Fruit fly (Drosophila melanogaster) whole organism, embryonic: ENCODE results near the gene CG14153.
A peak's percentile ranks its signal among the peaks of the same experiment; 100 is the strongest.

Experiments used
- Atf6 ChIP-seq: fragments of 200-800 bp; sonication (Bioruptor generic); IDR thresholded peaks from 2 replicates; pipeline ENCODE4 v1.3.6; 2022; ENCODE audit warnings: missing biosample characterization, missing genetic modification characterization
- B-H2 ChIP-seq: fragments of 200-800 bp; sonication (Bioruptor generic); optimal IDR thresholded peaks from 2 replicates; lab custom pipeline; 2018; ENCODE audit warnings: missing biosample characterization, mild to moderate bottlenecking, missing genetic modification characterization
- CG13296 ChIP-seq: fragments of 200-800 bp; sonication (Bioruptor generic); optimal IDR thresholded peaks from 3 replicates; lab custom pipeline; 2018; ENCODE audit warnings: missing biosample characterization, mild to moderate bottlenecking, missing genetic modification characterization
- CG2678 ChIP-seq: fragments of 200-800 bp; sonication (Bioruptor generic); optimal IDR thresholded peaks from 3 replicates; lab custom pipeline; 2019; ENCODE audit warnings: missing biosample characterization, mild to moderate bottlenecking, missing genetic modification characterization, moderate library complexity
- CG2712 ChIP-seq: fragments of 200-800 bp; optimal IDR thresholded peaks from 3 replicates; lab custom pipeline; 2019; ENCODE audit warnings: missing biosample characterization, mild to moderate bottlenecking, missing genetic modification characterization, moderate library complexity
- CG3065 ChIP-seq: fragments of 200-800 bp; sonication (Bioruptor generic); optimal IDR thresholded peaks from 2 replicates; lab custom pipeline; 2016; ENCODE audit warnings: missing biosample characterization, missing genetic modification characterization
- CG32772 ChIP-seq: fragments of 200-800 bp; sonication (Bioruptor generic); IDR thresholded peaks from 2 replicates; pipeline ENCODE4 v1.3.6; 2022; ENCODE audit warnings: missing biosample characterization, missing genetic modification characterization
- CG3281 ChIP-seq: fragments of 200-800 bp; sonication (Bioruptor generic); optimal IDR thresholded peaks from 3 replicates; lab custom pipeline; 2017; ENCODE audit warnings: missing biosample characterization, mild to moderate bottlenecking, missing genetic modification characterization
- CG34422 ChIP-seq: fragments of 200-800 bp; sonication (Bioruptor generic); IDR thresholded peaks from 3 replicates; pipeline ENCODE4 v1.3.6; 2022; ENCODE audit warnings: missing biosample characterization, missing genetic modification characterization
- CG4730 ChIP-seq: fragments of 200-800 bp; sonication (Bioruptor generic); IDR thresholded peaks from 2 replicates; pipeline ENCODE4 v1.3.6; 2022; ENCODE audit warnings: missing biosample characterization, missing genetic modification characterization
- CG5953 ChIP-seq: fragments of 200-800 bp; sonication (Bioruptor generic); IDR thresholded peaks from 2 replicates; pipeline ENCODE4 v1.3.6; 2022; ENCODE audit warnings: missing biosample characterization, missing genetic modification characterization
- CG6765 ChIP-seq: fragments of 200-800 bp; sonication (Bioruptor generic); optimal IDR thresholded peaks from 3 replicates; lab custom pipeline; 2017; ENCODE audit warnings: missing biosample characterization, mild to moderate bottlenecking, missing genetic modification characterization
- CG7271 ChIP-seq: fragments of 200-800 bp; sonication (Bioruptor generic); optimal IDR thresholded peaks from 2 replicates; lab custom pipeline; 2018; ENCODE audit warnings: missing biosample characterization, mild to moderate bottlenecking, missing genetic modification characterization, moderate library complexity
- CG7372 ChIP-seq: fragments of 200-800 bp; sonication (Bioruptor generic); IDR thresholded peaks from 2 replicates; pipeline ENCODE4 v1.3.6; 2022; ENCODE audit warnings: missing biosample characterization, missing genetic modification characterization
- CG8359 ChIP-seq: fragments of 200-800 bp; sonication (Bioruptor generic); optimal IDR thresholded peaks from 2 replicates; lab custom pipeline; 2017; ENCODE audit warnings: missing biosample characterization, mild to moderate bottlenecking, missing genetic modification characterization, borderline replicate concordance
- CG9727 ChIP-seq: fragments of 200-800 bp; sonication (Bioruptor generic); optimal IDR thresholded peaks from 3 replicates; lab custom pipeline; 2017; ENCODE audit warnings: missing biosample characterization, mild to moderate bottlenecking, missing genetic modification characterization
- CG9932 ChIP-seq: fragments of 200-800 bp; sonication (Bioruptor generic); IDR thresholded peaks from 2 replicates; pipeline ENCODE4 v1.3.6; 2022; ENCODE audit warnings: missing biosample characterization, missing genetic modification characterization
- Elba2 ChIP-seq: fragments of 200-800 bp; sonication (Bioruptor generic); optimal IDR thresholded peaks from 3 replicates; lab custom pipeline; 2016; ENCODE audit warnings: missing biosample characterization, missing genetic modification characterization
- H15 ChIP-seq: fragments of 200-800 bp; sonication (Bioruptor generic); IDR thresholded peaks from 3 replicates; pipeline ENCODE4 v1.3.6; 2022; ENCODE audit warnings: missing biosample characterization, missing genetic modification characterization
- HLH4C ChIP-seq: fragments of 200-800 bp; sonication (Bioruptor generic); IDR thresholded peaks from 3 replicates; pipeline ENCODE4 v1.3.6; 2022; ENCODE audit warnings: missing biosample characterization, missing genetic modification characterization; ENCODE audit not compliant: partially characterized antibody
- Hmr ChIP-seq: fragments of 200-800 bp; sonication (Bioruptor generic); optimal IDR thresholded peaks from 3 replicates; lab custom pipeline; 2017; ENCODE audit warnings: mild to moderate bottlenecking, missing biosample characterization, missing genetic modification reagents, missing genetic modification characterization
- Hr39 ChIP-seq: fragments of >200 bp; optimal IDR thresholded peaks from 2 replicates; lab custom pipeline; 2017
- NC2β ChIP-seq: fragments of 200-800 bp; sonication (Bioruptor generic); optimal IDR thresholded peaks from 2 replicates; lab custom pipeline; 2016; ENCODE audit warnings: missing biosample characterization, missing genetic modification characterization
- NfI ChIP-seq: fragments of 200-800 bp; sonication (Bioruptor generic); optimal IDR thresholded peaks from 3 replicates; lab custom pipeline; 2018; ENCODE audit warnings: missing biosample characterization, mild to moderate bottlenecking, missing genetic modification characterization, moderate library complexity
- PHDP ChIP-seq: fragments of 200-800 bp; sonication (Bioruptor generic); optimal IDR thresholded peaks from 3 replicates; lab custom pipeline; 2018; ENCODE audit warnings: missing biosample characterization, mild to moderate bottlenecking, missing genetic modification characterization, moderate library complexity
- Pdp1 ChIP-seq, 2 experiments: fragments of 200-800 bp; sonication (Bioruptor generic); optimal IDR thresholded peaks; 3 replicates each; lab custom pipeline; 2016; ENCODE audit warnings: missing biosample characterization in 2 of 2, missing genetic modification characterization in 2 of 2, mild to moderate bottlenecking in 1 of 2, moderate library complexity in 1 of 2
- Poxn ChIP-seq: fragments of 200-800 bp; sonication (Bioruptor generic); IDR thresholded peaks from 2 replicates; pipeline ENCODE4 v1.3.6; 2022; ENCODE audit warnings: missing biosample characterization, missing genetic modification characterization
- Stat92E ChIP-seq, 3 experiments: fragments of >200 bp in 2 of 3; fragments of 200-800 bp in 1 of 3; sonication (Bioruptor generic) in 1 of 3; optimal IDR thresholded peaks; 2 replicates each; lab custom pipeline; 2017 to 2019; ENCODE audit warnings: missing biosample characterization in 3 of 3, missing genetic modification characterization in 3 of 3, mild to moderate bottlenecking in 1 of 3, moderate library complexity in 1 of 3
- Tbp ChIP-seq: fragments of >200 bp; optimal IDR thresholded peaks from 2 replicates; lab custom pipeline; 2018; ENCODE audit warnings: missing biosample characterization, missing genetic modification characterization
- YL-1 ChIP-seq: fragments of 200-800 bp; sonication (Bioruptor generic); optimal IDR thresholded peaks from 3 replicates; lab custom pipeline; 2017; ENCODE audit warnings: missing biosample characterization, mild to moderate bottlenecking, missing genetic modification characterization
- ap ChIP-seq: fragments of 200-800 bp; sonication (Bioruptor generic); IDR thresholded peaks from 2 replicates; pipeline ENCODE4 v1.3.6; 2022; ENCODE audit warnings: missing biosample characterization, missing genetic modification characterization
- bbx ChIP-seq: fragments of 200-800 bp; sonication (Bioruptor generic); IDR thresholded peaks from 2 replicates; pipeline ENCODE4 v1.3.6; 2022; ENCODE audit warnings: missing biosample characterization, missing genetic modification characterization; ENCODE audit not compliant: partially characterized antibody
- da ChIP-seq: fragments of 200-800 bp; sonication (Bioruptor generic); optimal IDR thresholded peaks from 2 replicates; lab custom pipeline; 2016; ENCODE audit warnings: missing biosample characterization, missing genetic modification characterization
- dimm ChIP-seq: fragments of 200-800 bp; sonication (Bioruptor generic); IDR thresholded peaks from 2 replicates; pipeline ENCODE4 v1.3.6; 2022; ENCODE audit warnings: missing biosample characterization, missing genetic modification characterization
- dmrt11E ChIP-seq: fragments of 200-800 bp; sonication (Bioruptor generic); optimal IDR thresholded peaks from 3 replicates; lab custom pipeline; 2018; ENCODE audit warnings: missing biosample characterization, mild to moderate bottlenecking, missing genetic modification characterization, moderate library complexity
- exex ChIP-seq: fragments of 200-800 bp; sonication (Bioruptor generic); optimal IDR thresholded peaks from 4 replicates; lab custom pipeline; 2018; ENCODE audit warnings: missing biosample characterization, mild to moderate bottlenecking, missing genetic modification characterization, moderate library complexity
- gce ChIP-seq: fragments of 200-800 bp; sonication (Bioruptor generic); IDR thresholded peaks from 3 replicates; pipeline ENCODE4 v1.3.6; 2022; ENCODE audit warnings: missing biosample characterization, missing genetic modification characterization
- mirr ChIP-seq: fragments of 200-800 bp; sonication (Bioruptor generic); optimal IDR thresholded peaks from 3 replicates; lab custom pipeline; 2018; ENCODE audit warnings: missing biosample characterization, mild to moderate bottlenecking, missing genetic modification characterization
- otp ChIP-seq: fragments of 200-800 bp; sonication (Bioruptor generic); IDR thresholded peaks from 3 replicates; pipeline ENCODE4, ENCODE4 v1.3.6; 2022; ENCODE audit warnings: missing biosample characterization, missing genetic modification characterization
- p53 ChIP-seq: fragments of 200-800 bp; sonication (Bioruptor generic); optimal IDR thresholded peaks from 2 replicates; lab custom pipeline; 2016; ENCODE audit warnings: missing biosample characterization, missing genetic modification characterization
- prd ChIP-seq, 3 experiments: fragments of >200 bp in 2 of 3; fragments of 200-800 bp in 1 of 3; sonication (Bioruptor generic) in 1 of 3; optimal IDR thresholded peaks in 2 of 3; IDR thresholded peaks in 1 of 3; 2 replicates in 2 of 3; 3 replicates in 1 of 3; pipeline versions ENCODE4 v1.3.6 to Lab custom; 2017 to 2022; ENCODE audit warnings: missing biosample characterization in 1 of 3, missing genetic modification characterization in 1 of 3
- ranshi ChIP-seq: fragments of 200-800 bp; sonication (Bioruptor generic); IDR thresholded peaks from 2 replicates; pipeline ENCODE4 v1.3.6; 2022; ENCODE audit warnings: missing biosample characterization, missing genetic modification characterization
- run ChIP-seq: fragments of 200-800 bp; sonication (Bioruptor generic); optimal IDR thresholded peaks from 3 replicates; lab custom pipeline; 2018; ENCODE audit warnings: missing biosample characterization, mild to moderate bottlenecking, missing genetic modification characterization
- sens ChIP-seq: fragments of 200-800 bp; sonication (Bioruptor generic); peaks from one replicate; lab custom pipeline; 2016; ENCODE audit warnings: missing biosample characterization, missing genetic modification characterization
- seq ChIP-seq: fragments of 200-800 bp; sonication (Bioruptor generic); IDR thresholded peaks from 2 replicates; pipeline ENCODE4 v1.3.6; 2022; ENCODE audit warnings: missing biosample characterization, missing genetic modification characterization
- sim ChIP-seq: fragments of 200-800 bp; sonication (Bioruptor generic); IDR thresholded peaks from 2 replicates; pipeline ENCODE4 v1.3.6; 2022; ENCODE audit warnings: missing biosample characterization, missing genetic modification characterization
- sima ChIP-seq: fragments of 200-800 bp; sonication (Bioruptor generic); optimal IDR thresholded peaks from 2 replicates; lab custom pipeline; 2016; ENCODE audit warnings: missing biosample characterization, missing genetic modification characterization
- tap ChIP-seq: fragments of 200-800 bp; optimal IDR thresholded peaks from 3 replicates; lab custom pipeline; 2019; ENCODE audit warnings: missing biosample characterization, mild to moderate bottlenecking, missing genetic modification characterization, moderate library complexity
- trem ChIP-seq: fragments of 200-800 bp; optimal IDR thresholded peaks from 3 replicates; lab custom pipeline; 2019; ENCODE audit warnings: missing biosample characterization, mild to moderate bottlenecking, missing genetic modification characterization, moderate library complexity
- usp ChIP-seq: fragments of >200 bp; optimal IDR thresholded peaks from 2 replicates; lab custom pipeline; 2017; ENCODE audit warnings: missing biosample characterization, missing genetic modification characterization

CG14153 gene

DNA sequence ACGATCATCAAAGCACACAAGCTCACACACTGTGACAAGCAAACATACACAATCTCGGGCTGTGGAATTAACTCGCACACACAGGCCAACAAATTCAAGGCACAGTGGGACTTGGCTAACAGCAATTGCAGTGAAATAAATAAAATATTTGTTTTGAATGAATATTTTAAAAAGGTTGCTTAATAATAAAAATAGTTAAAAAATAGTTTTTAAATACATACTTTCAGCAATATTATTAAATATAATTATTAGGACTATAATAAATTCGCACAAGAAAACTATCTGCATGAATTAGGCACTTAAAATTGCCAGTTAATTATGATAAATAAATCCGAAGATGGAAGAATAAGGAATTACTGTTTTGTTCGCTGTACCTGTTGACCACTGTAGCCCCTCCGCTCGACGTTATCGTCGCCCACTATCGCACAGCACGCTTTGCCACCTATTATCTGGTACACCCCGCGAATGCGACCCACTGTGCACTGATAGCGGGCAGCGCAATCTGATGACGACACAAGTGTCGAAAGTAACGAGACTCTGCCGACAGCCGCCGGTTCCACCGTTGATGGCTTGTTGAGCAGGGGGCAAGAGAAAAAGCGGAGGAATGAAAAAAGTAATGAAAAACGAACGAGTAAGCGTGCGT, 39.5 kb downstream of the CG14153 start (continued):
- peak; percentile 89 for TF ChIP-seq gce
- peak; percentile 97 for TF ChIP-seq CG6765
- peak; percentile 94 for TF ChIP-seq otp (GFP tag; lab: Robert Waterston, UW)
- TF ChIP-seq da (GFP tag; lab: Kevin White, UChicago) = peak; percentile 77
- TF ChIP-seq NC2β (GFP tag; lab: Kevin White, UChicago) = peak; percentile 61
- TF ChIP-seq H15 (GFP tag; lab: Robert Waterston, UW) = peak; percentile 93
- no peak for TF ChIP-seq HLH4C (GFP tag; lab: Robert Waterston, UW)
- TF ChIP-seq Hmr (GFP tag; lab: Kevin White, UChicago) = peak; percentile 99
- no peak for TF ChIP-seq prd (optimal IDR thresholded peaks at IDR 0.05; lab: Kevin White, UChicago)
- TF ChIP-seq prd (GFP tag; IDR thresholded peaks at IDR 0.05; lab: Robert Waterston, UW) = peak; percentile 97
- peak; percentile 91 for TF ChIP-seq exex (tag; lab: Kevin White, UChicago)
- no peak for TF ChIP-seq Tbp (GFP tag; lab: Kevin White, UChicago)
- TF ChIP-seq bbx (GFP tag; lab: Robert Waterston, UW) = peak; percentile 14; the same call in 1 of the 2 replicates
- TF ChIP-seq trem = peak; percentile 92
- peak; percentile 69 to 86 for TF ChIP-seq Pdp1 (GFP tag; optimal IDR thresholded peaks at IDR 0.05; lab: Kevin White, UChicago)
- TF ChIP-seq ranshi = peak; percentile 96
- peak; percentile 95 for TF ChIP-seq B-H2 (GFP tag; lab: Kevin White, UChicago)
- TF ChIP-seq tap (tag; lab: Kevin White, UChicago) = peak; percentile 96
- TF ChIP-seq Stat92E (GFP tag; optimal IDR thresholded peaks at IDR 0.05; lab: Kevin White, UChicago) = peak in 1 of 3 experiments; percentile 89
- TF ChIP-seq dimm (GFP tag; lab: Robert Waterston, UW) = peak; percentile 91
- peak; percentile 91 for TF ChIP-seq Poxn (GFP tag; lab: Robert Waterston, UW)
- TF ChIP-seq CG13296 = peak; percentile 99
- TF ChIP-seq CG7271 (tag; lab: Kevin White, UChicago) = peak; percentile 72
- peak; percentile 99 for TF ChIP-seq CG3281 (GFP tag; lab: Kevin White, UChicago)
- peak; percentile 99 for TF ChIP-seq seq (GFP tag; lab: Robert Waterston, UW)
- TF ChIP-seq Elba2 (GFP tag; lab: Kevin White, UChicago) = peak; percentile 37
- no peak for TF ChIP-seq p53
- TF ChIP-seq CG34422 (GFP tag; lab: Robert Waterston, UW) = peak; percentile 96; the same call in 2 of the 3 replicates
- TF ChIP-seq CG4730 (GFP tag; lab: Robert Waterston, UW) = peak; percentile 94
- peak; percentile 96 for TF ChIP-seq CG32772 (GFP tag; lab: Robert Waterston, UW)
- peak; percentile 95 for TF ChIP-seq YL-1 (GFP tag; lab: Kevin White, UChicago)
- peak; percentile 98 for TF ChIP-seq PHDP (tag; lab: Kevin White, UChicago)
- TF ChIP-seq sima (GFP tag; lab: Kevin White, UChicago) = peak; percentile 42
- TF ChIP-seq usp (GFP tag; lab: Kevin White, UChicago) = no peak
- TF ChIP-seq CG3065 (GFP tag; lab: Kevin White, UChicago) = peak; percentile 90
- peak; percentile 97 for TF ChIP-seq run (tag; lab: Kevin White, UChicago)
- TF ChIP-seq sens = peak; percentile 98
- TF ChIP-seq CG9727 = peak; percentile 99
- peak; percentile 96 for TF ChIP-seq NfI (GFP tag; lab: Kevin White, UChicago)
- peak; percentile 90 for TF ChIP-seq CG8359 (GFP tag; lab: Kevin White, UChicago)
- TF ChIP-seq dmrt11E (tag; lab: Kevin White, UChicago) = peak; percentile 96
- peak; percentile 86 for TF ChIP-seq sim
- peak; percentile 97 for TF ChIP-seq CG7372
- TF ChIP-seq Atf6 (GFP tag; lab: Robert Waterston, UW) = peak; percentile 99
- peak; percentile 94 for TF ChIP-seq ap (GFP tag; lab: Robert Waterston, UW)
- TF ChIP-seq CG9932 (GFP tag; lab: Robert Waterston, UW) = peak; percentile 95
- TF ChIP-seq Hr39 (lab: Kevin White, UChicago) = no peak
- peak; percentile 99 for TF ChIP-seq CG2678 (tag; lab: Kevin White, UChicago)
- peak; percentile 87 for TF ChIP-seq mirr
- peak; percentile 99 for TF ChIP-seq CG2712 (tag; lab: Kevin White, UChicago)
- peak; percentile 92 for TF ChIP-seq CG5953
